Worm (Caenorhabditis elegans): ENCODE measurements around the gene pals-20.
A peak's percentile ranks its signal among the peaks of the same experiment; 100 is the strongest.

The pals-20 gene

ce11 chrIII:1388274-1389058, at the start of gene pals-20:
pals-20 (minus strand) TSS chrIII:1388324.
- TF ChIP-seq zag-1 (tag; optimal IDR thresholded peaks at IDR 0.05) (no peak), nhr-20 (tag; optimal IDR thresholded peaks at IDR 0.05) (no peak), efl-1 (optimal IDR thresholded peaks at IDR 0.05) (no peak), efl-1 (GFP tag; optimal IDR thresholded peaks at IDR 0.05 in 1 of 2) (peak in 1 of 2 experiments; percentile 75), nhr-12 (tag; optimal IDR thresholded peaks at IDR 0.05) (no peak), hlh-17 (GFP tag; optimal IDR thresholded peaks at IDR 0.05; ENCODE audit: borderline replicate concordance) (no peak)

ce11 chrIII:1436738-1437137, 48.6 kb upstream of the pals-20 start:
- TF ChIP-seq C16A3.4 (tag; optimal IDR thresholded peaks at IDR 0.05) (no peak), egl-13 (tag; optimal IDR thresholded peaks at IDR 0.05) (no peak), nhr-85 (tag) (no peak), unc-130 (tag; optimal IDR thresholded peaks at IDR 0.05) (no peak), lsy-2 (tag; optimal IDR thresholded peaks at IDR 0.05) (peak; percentile 36 to 83), blmp-1 (tag; optimal IDR thresholded peaks at IDR 0.05) (no peak), ceh-8 (GFP tag; optimal IDR thresholded peaks at IDR 0.05) (no peak), nhr-84 (tag; optimal IDR thresholded peaks at IDR 0.05) (no peak), ceh-88 (GFP tag; IDR thresholded peaks at IDR 0.05) (no peak)

- TF ChIP-seq sup-37 (GFP tag; optimal IDR thresholded peaks at IDR 0.05) (no peak), unc-86 (tag; optimal IDR thresholded peaks at IDR 0.05) (no peak), aha-1 (tag; optimal IDR thresholded peaks at IDR 0.05) (no peak), mep-1 (tag; optimal IDR thresholded peaks at IDR 0.05) (peak; percentile 46), lsy-2 (tag; optimal IDR thresholded peaks at IDR 0.05) (peak; percentile 40 to 51), C04F5.9 (tag; optimal IDR thresholded peaks at IDR 0.05) (no peak), dpl-1 (GFP tag; optimal IDR thresholded peaks at IDR 0.05) (peak in 2 of 3 experiments; percentile 17 to 39), ceh-88 (GFP tag; IDR thresholded peaks at IDR 0.05) (no peak), nhr-85 (tag) (peak; percentile 39), zip-4 (GFP tag; optimal IDR thresholded peaks at IDR 0.05) (no peak), snu-23 (GFP tag; optimal IDR thresholded peaks at IDR 0.05) (peak; percentile 54), lin-35 (GFP tag; optimal IDR thresholded peaks at IDR 0.05) (peak in 1 of 2 experiments; percentile 1), tbx-2 (tag; optimal IDR thresholded peaks at IDR 0.05) (no peak), mdl-1 (tag; optimal IDR thresholded peaks at IDR 0.05) (peak in 1 of 2 experiments; percentile 0), efl-1 (optimal IDR thresholded peaks at IDR 0.05) (peak; percentile 23 to 25), efl-1 (GFP tag; optimal IDR thresholded peaks at IDR 0.05 in 1 of 2) (peak; percentile 53 to 91), swsn-7 (tag; optimal IDR thresholded peaks at IDR 0.05) (peak; percentile 27), lin-39 (tag; optimal IDR thresholded peaks at IDR 0.05) (no peak), hlh-17 (GFP tag; optimal IDR thresholded peaks at IDR 0.05; ENCODE audit: borderline replicate concordance) (no peak), ceh-82 (tag; optimal IDR thresholded peaks at IDR 0.05) (peak in 1 of 3 experiments; percentile 30), ces-1 (GFP tag; optimal IDR thresholded peaks at IDR 0.05) (no peak)
These were observed 41.9 kb upstream of the pals-20 start for ce11 chrIII:1429920-1430437.

DNA sequence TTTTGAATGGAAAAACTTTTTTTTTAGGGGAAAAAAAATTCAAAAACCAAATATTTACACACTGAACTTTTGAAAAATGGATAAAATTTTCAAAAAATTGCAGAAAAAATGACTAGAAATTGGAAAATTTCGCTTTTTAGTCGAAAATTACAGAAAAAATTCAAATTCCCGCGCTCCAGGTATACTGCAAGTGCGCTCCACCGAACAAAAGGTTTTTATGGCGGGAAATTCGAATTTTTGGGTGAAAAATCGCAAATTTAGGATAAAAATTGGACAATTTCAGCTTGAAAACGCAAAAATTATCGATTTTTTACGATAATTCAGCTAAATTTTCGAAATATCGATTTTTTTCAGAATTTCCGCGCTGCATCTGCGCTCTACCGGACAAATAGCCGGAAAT, 41.2 kb upstream of the pals-20 start:
- TF ChIP-seq ceh-82 (tag; optimal IDR thresholded peaks at IDR 0.05) (no peak), fkh-10 (GFP tag; optimal IDR thresholded peaks at IDR 0.05) (no peak), efl-3 (GFP tag; optimal IDR thresholded peaks at IDR 0.05) (no peak), C16A3.4 (tag; optimal IDR thresholded peaks at IDR 0.05) (no peak), xbp-1 (tag; optimal IDR thresholded peaks at IDR 0.05) (no peak), alr-1 (tag; optimal IDR thresholded peaks at IDR 0.05; ENCODE audit: borderline replicate concordance) (no peak), lin-39 (tag; optimal IDR thresholded peaks at IDR 0.05) (no peak), lsy-2 (tag; optimal IDR thresholded peaks at IDR 0.05) (no peak), ztf-11 (tag; optimal IDR thresholded peaks at IDR 0.05) (no peak), nhr-237 (tag; optimal IDR thresholded peaks at IDR 0.05) (no peak), hpl-2 (GFP tag; optimal IDR thresholded peaks at IDR 0.05) (no peak), fos-1 (tag; optimal IDR thresholded peaks at IDR 0.05) (no peak), nhr-28 (tag; optimal IDR thresholded peaks at IDR 0.05) (no peak)

All from whole organism, L1 larva.